Fruit fly (Drosophila melanogaster): ENCODE results near the gene cdi.

dm6 chr3R:19036521-19037142 lies 57.4 kb downstream of the cdi start:
- TF ChIP-seq psq (optimal IDR thresholded peaks at IDR 0.05) (no peak), Sin3A (optimal IDR thresholded peaks at IDR 0.05) (no peak), Myc (optimal IDR thresholded peaks at IDR 0.05) (no peak), insv (optimal IDR thresholded peaks at IDR 0.05) (no peak)

Measured in Kc167 (cell line).